Fruit fly (Drosophila melanogaster) whole organism, wandering third instar larva: ENCODE data around the gene Prm.

ENCODE experiments used
- Abd-B ChIP-seq: fragments of >200 bp; optimal IDR thresholded peaks from 2 replicates; lab custom pipeline; 2017; ENCODE audit warnings: missing biosample characterization, missing genetic modification characterization
- CG32264 ChIP-seq: fragments of 200-800 bp; sonication (Bioruptor generic); optimal IDR thresholded peaks from 2 replicates; lab custom pipeline; 2016; ENCODE audit warnings: missing biosample characterization, missing genetic modification characterization
- CG9705 ChIP-seq: fragments of 200-800 bp; sonication (Bioruptor generic); optimal IDR thresholded peaks from 2 replicates; lab custom pipeline; 2018; ENCODE audit warnings: missing biosample characterization, mild to moderate bottlenecking, missing genetic modification characterization
- CrebA ChIP-seq: fragments of 200-800 bp; sonication (Bioruptor generic); optimal IDR thresholded peaks from 2 replicates; lab custom pipeline; 2016; ENCODE audit warnings: missing biosample characterization, mild to moderate bottlenecking, missing genetic modification characterization, borderline replicate concordance
- Dfd ChIP-seq: fragments of >200 bp; optimal IDR thresholded peaks from 2 replicates; lab custom pipeline; 2017; ENCODE audit warnings: missing biosample characterization, missing genetic modification characterization
- Dif ChIP-seq: fragments of 200-275, 200-300 bp; sonication (Bioruptor generic); optimal IDR thresholded peaks from 2 replicates; lab custom pipeline; 2018; ENCODE audit warnings: missing biosample characterization, missing genetic modification characterization; ENCODE audit not compliant: partially characterized antibody
- GATAd ChIP-seq: sonication (Bioruptor generic); optimal IDR thresholded peaks from 2 replicates; lab custom pipeline; 2016; ENCODE audit warnings: missing biosample characterization, missing genetic modification characterization
- HLH106 ChIP-seq: fragments of 200-800 bp; optimal IDR thresholded peaks from 3 replicates; lab custom pipeline; 2019; ENCODE audit warnings: missing biosample characterization, mild to moderate bottlenecking, missing genetic modification characterization, moderate library complexity
- Hnf4 ChIP-seq: fragments of 200-800 bp; sonication (Bioruptor generic); optimal IDR thresholded peaks from 2 replicates; lab custom pipeline; 2016; ENCODE audit warnings: missing biosample characterization, mild to moderate bottlenecking, missing genetic modification characterization
- Hr78 ChIP-seq: fragments of >200 bp; optimal IDR thresholded peaks from 2 replicates; lab custom pipeline; 2017; ENCODE audit warnings: missing biosample characterization, missing genetic modification characterization
- Hr83 ChIP-seq: fragments of 200-300 bp; sonication (Bioruptor generic); optimal IDR thresholded peaks from 2 replicates; lab custom pipeline; 2016; ENCODE audit warnings: missing biosample characterization, mild to moderate bottlenecking, missing genetic modification characterization, moderate library complexity; ENCODE audit not compliant: poor library complexity, severe bottlenecking
- Jra ChIP-seq: sonication (Bioruptor generic); optimal IDR thresholded peaks from 2 replicates; lab custom pipeline; 2016; ENCODE audit warnings: missing biosample characterization, missing genetic modification characterization
- Mio ChIP-seq: sonication (Bioruptor generic); optimal IDR thresholded peaks from 2 replicates; lab custom pipeline; 2016; ENCODE audit warnings: missing biosample characterization, missing genetic modification characterization
- Myc ChIP-seq: fragments of >200 bp; optimal IDR thresholded peaks from 2 replicates; lab custom pipeline; 2017
- N ChIP-seq: fragments of >200 bp; optimal IDR thresholded peaks from 2 replicates; lab custom pipeline; 2018; ENCODE audit warnings: missing biosample characterization, missing external identifiers, missing genetic modification characterization
- OdsH ChIP-seq: fragments of 200-800 bp; sonication (Bioruptor generic); optimal IDR thresholded peaks from 2 replicates; lab custom pipeline; 2016; ENCODE audit warnings: missing biosample characterization, mild to moderate bottlenecking, missing genetic modification characterization
- Rel ChIP-seq, 2 experiments: fragments of 200-800 bp; sonication (Bioruptor generic) in 1 of 2; optimal IDR thresholded peaks; 2 replicates in 1 of 2; 3 replicates in 1 of 2; lab custom pipeline; 2016 to 2019; ENCODE audit warnings: mild to moderate bottlenecking in 2 of 2, missing biosample characterization in 2 of 2, missing genetic modification characterization in 2 of 2, moderate library complexity in 1 of 2
- Sp1 ChIP-seq: fragments of 200-800 bp; sonication (Bioruptor generic); optimal IDR thresholded peaks from 3 replicates; lab custom pipeline; 2019; ENCODE audit warnings: missing biosample characterization, mild to moderate bottlenecking, missing genetic modification characterization, moderate library complexity
- Vsx2 ChIP-seq: fragments of 200-300, 225-300 bp; sonication (Bioruptor generic); optimal IDR thresholded peaks from 2 replicates; lab custom pipeline; 2018; ENCODE audit warnings: missing biosample characterization, missing genetic modification characterization; ENCODE audit not compliant: partially characterized antibody
- br ChIP-seq: fragments of 200-800 bp; sonication (Bioruptor generic); optimal IDR thresholded peaks from 2 replicates; lab custom pipeline; 2016; ENCODE audit warnings: missing biosample characterization, missing genetic modification characterization
- brk ChIP-seq: fragments of 200-800 bp; sonication (Bioruptor generic); optimal IDR thresholded peaks from 2 replicates; lab custom pipeline; 2016; ENCODE audit warnings: missing biosample characterization, mild to moderate bottlenecking, missing genetic modification characterization
- dl ChIP-seq, 2 experiments: fragments of 175-275, 200-275 bp in 1 of 2; fragments of 200-275 bp in 1 of 2; sonication (Bioruptor generic); optimal IDR thresholded peaks; lab custom pipeline; 2018; ENCODE audit warnings: mild to moderate bottlenecking in 2 of 2, missing biosample characterization in 2 of 2, missing genetic modification characterization in 2 of 2, moderate library complexity in 2 of 2; ENCODE audit not compliant: partially characterized antibody in 2 of 2, insufficient read depth in 1 of 2
- dmrt93B ChIP-seq: fragments of 200-800 bp; sonication (Bioruptor generic); optimal IDR thresholded peaks from 2 replicates; lab custom pipeline; 2018; ENCODE audit warnings: missing biosample characterization, mild to moderate bottlenecking, missing genetic modification characterization
- dsf ChIP-seq: sonication (Bioruptor generic); optimal IDR thresholded peaks from 2 replicates; lab custom pipeline; 2016; ENCODE audit warnings: missing biosample characterization, missing genetic modification characterization, borderline replicate concordance
- ey ChIP-seq: fragments of 200-800 bp; sonication (Bioruptor generic); optimal IDR thresholded peaks from 2 replicates; lab custom pipeline; 2016; ENCODE audit warnings: missing biosample characterization, missing genetic modification characterization
- foxo ChIP-seq, 2 experiments: fragments of 200-800 bp; sonication (Bioruptor generic); optimal IDR thresholded peaks; 2 replicates in 1 of 2; 3 replicates in 1 of 2; lab custom pipeline; 2016 to 2017; ENCODE audit warnings: missing biosample characterization in 2 of 2, missing genetic modification characterization in 2 of 2
- fru ChIP-seq: fragments of 200-800 bp; sonication (Bioruptor generic); optimal IDR thresholded peaks from 3 replicates; lab custom pipeline; 2016; ENCODE audit warnings: missing biosample characterization, mild to moderate bottlenecking, missing genetic modification characterization
- h ChIP-seq: fragments of 200-800 bp; sonication (Bioruptor generic); optimal IDR thresholded peaks from 3 replicates; lab custom pipeline; 2016; ENCODE audit warnings: missing biosample characterization, mild to moderate bottlenecking, missing genetic modification characterization
- jim ChIP-seq: fragments of 175-275, 200-325 bp; sonication (Bioruptor generic); optimal IDR thresholded peaks from 2 replicates; lab custom pipeline; 2016; ENCODE audit warnings: missing biosample characterization, mild to moderate bottlenecking, missing genetic modification characterization
- lola ChIP-seq: fragments of >200 bp; optimal IDR thresholded peaks from 2 replicates; lab custom pipeline; 2017; ENCODE audit warnings: missing biosample characterization, missing genetic modification characterization
- pan ChIP-seq: fragments of >200 bp; optimal IDR thresholded peaks from 2 replicates; lab custom pipeline; 2017
- psq ChIP-seq: fragments of 200-800 bp; sonication (Bioruptor generic); optimal IDR thresholded peaks from 3 replicates; lab custom pipeline; 2017; ENCODE audit warnings: missing biosample characterization, mild to moderate bottlenecking, missing genetic modification characterization, moderate library complexity
- rgr ChIP-seq: fragments of 200-800 bp; sonication (Bioruptor generic); optimal IDR thresholded peaks from 3 replicates; lab custom pipeline; 2016; ENCODE audit warnings: missing biosample characterization, mild to moderate bottlenecking, missing genetic modification characterization
- sage ChIP-seq: fragments of 200-800 bp; sonication (Bioruptor generic); optimal IDR thresholded peaks from 2 replicates; lab custom pipeline; 2016; ENCODE audit warnings: missing biosample characterization, mild to moderate bottlenecking, missing genetic modification characterization
- sv ChIP-seq: fragments of 200-800 bp; sonication (Bioruptor generic); optimal IDR thresholded peaks from 3 replicates; lab custom pipeline; 2016; ENCODE audit warnings: missing biosample characterization, missing genetic modification characterization
- tai ChIP-seq: sonication (Bioruptor generic); optimal IDR thresholded peaks from 2 replicates; lab custom pipeline; 2016; ENCODE audit warnings: missing biosample characterization, missing genetic modification characterization
- usp ChIP-seq: fragments of >200 bp; optimal IDR thresholded peaks from 2 replicates; lab custom pipeline; 2017; ENCODE audit warnings: missing biosample characterization, missing genetic modification characterization
- woc ChIP-seq: sonication (Bioruptor generic); optimal IDR thresholded peaks from 2 replicates; lab custom pipeline; 2016; ENCODE audit warnings: missing biosample characterization, mild to moderate bottlenecking, missing genetic modification characterization

The Prm gene

DNA sequence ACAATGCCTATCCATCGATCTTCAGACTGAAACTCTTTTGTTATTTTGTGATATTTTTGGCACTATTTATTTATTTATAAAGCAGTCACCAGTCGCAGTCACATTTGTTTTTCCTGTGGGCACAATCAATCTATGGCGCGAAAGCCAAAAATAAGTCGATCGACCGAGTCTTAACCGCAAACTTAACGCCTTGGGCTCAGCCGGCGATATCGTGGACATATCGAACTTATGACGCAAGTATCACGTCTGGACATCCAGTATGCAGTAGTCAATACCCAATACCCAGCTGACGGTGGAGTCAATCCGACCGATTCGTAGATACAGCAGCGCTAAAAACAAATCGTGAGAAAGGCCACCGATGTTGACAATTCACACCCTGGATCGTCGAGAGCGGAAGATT lies 54.5 kb downstream of the Prm start:
- TF ChIP-seq Hr83 (GFP tag; lab: Kevin White, UChicago) (no peak), brk (no peak), lola (no peak), Vsx2 (GFP tag; lab: Kevin White, UChicago) (no peak), ey (no peak), Myc (lab: Kevin White, UChicago) (no peak), foxo (GFP tag; optimal IDR thresholded peaks at IDR 0.05; lab: Kevin White, UChicago) (no peak), Rel (GFP tag; optimal IDR thresholded peaks at IDR 0.05; lab: Kevin White, UChicago) (no peak), Rel (tag; optimal IDR thresholded peaks at IDR 0.05; lab: Kevin White, UChicago) (no peak), rgr (GFP tag; lab: Kevin White, UChicago) (no peak), dl (GFP tag; optimal IDR thresholded peaks at IDR 0.05; lab: Kevin White, UChicago; ENCODE audit: insufficient read depth in 1 of 2, partially characterized antibody in 2 of 2) (no peak)

DNA sequence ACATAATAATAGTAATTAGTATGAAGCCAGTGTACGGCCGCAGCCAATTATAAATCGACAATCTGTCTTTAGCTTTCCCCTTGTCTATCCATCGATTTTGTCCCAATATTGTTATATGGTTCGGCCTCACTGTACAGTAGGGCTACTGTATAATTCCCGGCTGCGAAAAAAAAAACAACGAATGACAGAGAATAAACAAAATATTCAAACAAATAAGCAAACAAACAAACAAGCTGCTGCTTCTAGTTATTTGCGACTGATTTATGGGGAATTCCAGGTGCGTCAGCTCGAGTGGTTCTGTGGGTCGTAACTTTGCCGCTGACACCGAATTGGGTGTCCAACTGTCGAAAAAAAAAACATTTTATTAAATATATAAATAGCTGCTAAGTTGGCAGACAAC lies 55.4 kb downstream of the Prm start:
- TF ChIP-seq Rel (GFP tag; optimal IDR thresholded peaks at IDR 0.05; lab: Kevin White, UChicago) (no peak), Rel (tag; optimal IDR thresholded peaks at IDR 0.05; lab: Kevin White, UChicago) (peak; percentile 11), dsf (no peak), lola (no peak), usp (GFP tag; lab: Kevin White, UChicago) (no peak), foxo (GFP tag; optimal IDR thresholded peaks at IDR 0.05; lab: Kevin White, UChicago) (no peak), Hr83 (GFP tag; lab: Kevin White, UChicago) (peak; percentile 13), CG9705 (GFP tag; lab: Kevin White, UChicago) (no peak), Vsx2 (GFP tag; lab: Kevin White, UChicago) (no peak), dl (GFP tag; optimal IDR thresholded peaks at IDR 0.05; lab: Kevin White, UChicago; ENCODE audit: insufficient read depth in 1 of 2, partially characterized antibody in 2 of 2) (no peak), Abd-B (no peak), Hr78 (GFP tag; lab: Kevin White, UChicago) (no peak), psq (no peak), Hnf4 (no peak), pan (lab: Kevin White, UChicago) (no peak), Sp1 (GFP tag; lab: Kevin White, UChicago) (no peak), fru (peak; percentile 2), rgr (GFP tag; lab: Kevin White, UChicago) (no peak), N (no peak), CrebA (GFP tag; lab: Kevin White, UChicago) (no peak), jim (GFP tag; lab: Kevin White, UChicago) (no peak), br (GFP tag; lab: Kevin White, UChicago) (no peak), OdsH (GFP tag; lab: Kevin White, UChicago) (no peak), brk (no peak), sage (GFP tag; lab: Kevin White, UChicago) (no peak)

DNA sequence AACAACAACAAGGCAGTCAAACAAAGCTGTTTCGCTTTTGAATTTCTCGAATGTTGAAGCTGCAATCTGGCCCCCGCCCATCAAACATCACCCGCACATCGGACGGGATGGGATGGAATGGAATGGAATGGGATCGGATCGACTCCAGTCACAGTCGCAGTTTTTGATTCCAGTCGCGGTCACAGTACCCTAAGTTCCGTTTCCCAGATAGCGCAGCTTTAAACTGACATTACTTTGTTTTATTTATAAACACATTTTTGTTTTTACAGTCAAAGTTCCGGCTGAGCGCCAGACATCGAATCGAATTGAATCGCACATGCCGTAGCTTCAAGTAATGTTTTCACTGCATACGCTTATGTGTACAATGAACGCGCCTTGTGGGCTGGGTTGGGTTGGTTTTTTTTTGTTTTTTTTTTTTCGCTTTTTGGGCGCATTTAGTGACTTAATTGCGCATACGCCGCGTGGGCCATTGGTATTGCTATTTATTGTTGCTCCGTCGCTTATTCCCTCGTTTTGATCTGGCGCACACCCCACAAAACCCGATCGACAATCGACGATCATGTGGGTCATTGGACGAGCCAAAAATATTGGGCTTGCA lies 56.3 kb downstream of the Prm start:
- TF ChIP-seq dsf (no peak), lola (no peak), Dfd (GFP tag; lab: Kevin White, UChicago) (no peak), HLH106 (tag; lab: Kevin White, UChicago) (no peak), GATAd (GFP tag; lab: Kevin White, UChicago) (no peak), ey (peak; percentile 7), Sp1 (GFP tag; lab: Kevin White, UChicago) (peak; percentile 10), Hnf4 (no peak), psq (peak; percentile 3), OdsH (GFP tag; lab: Kevin White, UChicago) (no peak), N (no peak), pan (lab: Kevin White, UChicago) (no peak), brk (no peak), foxo (GFP tag; optimal IDR thresholded peaks at IDR 0.05; lab: Kevin White, UChicago) (peak in 1 of 2 experiments; percentile 2), Rel (GFP tag; optimal IDR thresholded peaks at IDR 0.05; lab: Kevin White, UChicago) (no peak), Rel (tag; optimal IDR thresholded peaks at IDR 0.05; lab: Kevin White, UChicago) (peak; percentile 17), sage (GFP tag; lab: Kevin White, UChicago) (no peak), Vsx2 (GFP tag; lab: Kevin White, UChicago) (no peak), Jra (GFP tag; lab: Kevin White, UChicago) (no peak), CrebA (GFP tag; lab: Kevin White, UChicago) (no peak), rgr (GFP tag; lab: Kevin White, UChicago) (peak; percentile 37), tai (GFP tag; lab: Kevin White, UChicago) (no peak), Myc (lab: Kevin White, UChicago) (no peak), h (GFP tag; lab: Kevin White, UChicago) (peak; percentile 68), fru (peak; percentile 67), Hr83 (GFP tag; lab: Kevin White, UChicago) (no peak), woc (GFP tag; lab: Kevin White, UChicago) (no peak), br (GFP tag; lab: Kevin White, UChicago) (peak; percentile 40), dmrt93B (GFP tag; lab: Kevin White, UChicago) (no peak), sv (GFP tag; lab: Kevin White, UChicago) (no peak), Hr78 (GFP tag; lab: Kevin White, UChicago) (no peak), jim (GFP tag; lab: Kevin White, UChicago) (peak; percentile 43), usp (GFP tag; lab: Kevin White, UChicago) (no peak), Abd-B (no peak), CG9705 (GFP tag; lab: Kevin White, UChicago) (no peak), Dif (GFP tag; lab: Kevin White, UChicago) (no peak), Mio (GFP tag; lab: Kevin White, UChicago) (no peak), dl (GFP tag; optimal IDR thresholded peaks at IDR 0.05; lab: Kevin White, UChicago; ENCODE audit: insufficient read depth in 1 of 2, partially characterized antibody in 2 of 2) (no peak), CG32264 (GFP tag; lab: Kevin White, UChicago) (no peak)
